Worm (Caenorhabditis elegans): ENCODE measurements around the gene Y58A7A.5.

ce11 chrV:5067390-5067789 is 19.4 kb downstream of the Y58A7A.5 start:
- peak; percentile 61 for TF ChIP-seq pqm-1 (tag; optimal IDR thresholded peaks at IDR 0.05)
- no peak for TF ChIP-seq aly-2 (tag; optimal IDR thresholded peaks at IDR 0.05)
- TF ChIP-seq elt-1 (tag; optimal IDR thresholded peaks at IDR 0.05): no peak
- peak; percentile 37 for TF ChIP-seq pha-4 (tag; optimal IDR thresholded peaks at IDR 0.05)
- TF ChIP-seq egl-5 (tag; optimal IDR thresholded peaks at IDR 0.05): no peak
- no peak for TF ChIP-seq nhr-77 (tag; optimal IDR thresholded peaks at IDR 0.05)
- TF ChIP-seq ceh-9 (tag; optimal IDR thresholded peaks at IDR 0.05): no peak
- TF ChIP-seq nhr-43 (tag; optimal IDR thresholded peaks at IDR 0.05; ENCODE audit: poor library complexity, severe bottlenecking): no peak
